Fruit fly (Drosophila melanogaster) whole organism, embryonic: ENCODE measurements around the gene Pcif1.

Source experiments
- B-H1 ChIP-seq: fragments of 200-800 bp; sonication (Bioruptor generic); IDR thresholded peaks from 3 replicates; pipeline ENCODE4 v1.3.6; 2022; ENCODE audit warnings: missing biosample characterization, missing genetic modification characterization
- CG10431 ChIP-seq: fragments of 200-800 bp; sonication (Bioruptor generic); optimal IDR thresholded peaks from 3 replicates; lab custom pipeline; 2018; ENCODE audit warnings: missing biosample characterization, mild to moderate bottlenecking, missing genetic modification characterization
- CG11398 ChIP-seq: fragments of 200-800 bp; sonication (Bioruptor generic); optimal IDR thresholded peaks from 2 replicates; lab custom pipeline; 2016; ENCODE audit warnings: missing biosample characterization, missing genetic modification characterization
- CG1233 ChIP-seq: fragments of 200-800 bp; sonication (Bioruptor generic); optimal IDR thresholded peaks from 4 replicates; lab custom pipeline; 2018; ENCODE audit warnings: missing biosample characterization, mild to moderate bottlenecking, missing genetic modification characterization
- CG13287 ChIP-seq: fragments of 200-800 bp; sonication (Bioruptor generic); IDR thresholded peaks from 2 replicates; pipeline ENCODE4 v1.3.6; 2022; ENCODE audit warnings: missing biosample characterization, missing genetic modification characterization; ENCODE audit not compliant: partially characterized antibody
- CG13775 ChIP-seq: fragments of 200-800 bp; sonication (Bioruptor generic); optimal IDR thresholded peaks from 3 replicates; lab custom pipeline; 2017; ENCODE audit warnings: missing biosample characterization, mild to moderate bottlenecking, missing genetic modification characterization
- CG14014 ChIP-seq: fragments of 200-800 bp; sonication (Bioruptor generic); IDR thresholded peaks from 2 replicates; pipeline ENCODE4 v1.3.6; 2022; ENCODE audit warnings: missing biosample characterization, missing genetic modification characterization
- CG15011 ChIP-seq: fragments of 200-800 bp; sonication (Bioruptor generic); optimal IDR thresholded peaks from 3 replicates; lab custom pipeline; 2018; ENCODE audit warnings: missing biosample characterization, mild to moderate bottlenecking, missing genetic modification characterization
- CG2116 ChIP-seq: fragments of 200-800 bp; sonication (Bioruptor generic); optimal IDR thresholded peaks from 3 replicates; lab custom pipeline; 2018; ENCODE audit warnings: missing biosample characterization, mild to moderate bottlenecking, missing genetic modification characterization
- CG31388 ChIP-seq: fragments of 200-800 bp; sonication (Bioruptor generic); optimal IDR thresholded peaks from 2 replicates; lab custom pipeline; 2016; ENCODE audit warnings: missing biosample characterization, missing genetic modification characterization
- CG6175 ChIP-seq: fragments of 200-800 bp; sonication (Bioruptor generic); IDR thresholded peaks from 3 replicates; pipeline ENCODE4 v1.3.6; 2022; ENCODE audit warnings: missing biosample characterization, missing genetic modification characterization
- CG6813 ChIP-seq: fragments of 200-800 bp; sonication (Bioruptor generic); optimal IDR thresholded peaks from 2 replicates; lab custom pipeline; 2017; ENCODE audit warnings: missing biosample characterization, missing genetic modification characterization, mild to moderate bottlenecking, moderate library complexity, missing genetic modification reagents
- CG9437 ChIP-seq: fragments of 200-800 bp; sonication (Bioruptor generic); optimal IDR thresholded peaks from 2 replicates; lab custom pipeline; 2018; ENCODE audit warnings: missing biosample characterization, mild to moderate bottlenecking, missing genetic modification characterization
- CG9609 ChIP-seq: fragments of 200-800 bp; sonication (Bioruptor generic); optimal IDR thresholded peaks from 3 replicates; lab custom pipeline; 2016; ENCODE audit warnings: missing biosample characterization, missing genetic modification characterization
- CTCF ChIP-seq: fragments of 200-800 bp; sonication (Bioruptor generic); optimal IDR thresholded peaks from 2 replicates; lab custom pipeline; 2017; ENCODE audit warnings: missing biosample characterization, mild to moderate bottlenecking, missing genetic modification characterization, moderate library complexity
- CrebB ChIP-seq: fragments of 200-800 bp; sonication (Bioruptor generic); optimal IDR thresholded peaks from 3 replicates; lab custom pipeline; 2018; ENCODE audit warnings: missing biosample characterization, mild to moderate bottlenecking, missing genetic modification characterization
- Drgx ChIP-seq: fragments of 200-800 bp; sonication (Bioruptor generic); IDR thresholded peaks from 2 replicates; pipeline ENCODE4 v1.3.6; 2022; ENCODE audit warnings: missing biosample characterization, missing genetic modification characterization
- GATAe ChIP-seq: fragments of 200-800 bp; sonication (Bioruptor generic); conservative IDR thresholded peaks from 2 replicates; pipeline ENCODE4 v1.3.6; 2022; ENCODE audit warnings: missing biosample characterization, missing genetic modification characterization
- HLH4C ChIP-seq: fragments of 200-800 bp; sonication (Bioruptor generic); IDR thresholded peaks from 3 replicates; pipeline ENCODE4 v1.3.6; 2022; ENCODE audit warnings: missing biosample characterization, missing genetic modification characterization; ENCODE audit not compliant: partially characterized antibody
- Hmr ChIP-seq: fragments of 200-800 bp; sonication (Bioruptor generic); optimal IDR thresholded peaks from 3 replicates; lab custom pipeline; 2017; ENCODE audit warnings: mild to moderate bottlenecking, missing biosample characterization, missing genetic modification reagents, missing genetic modification characterization
- Hmx ChIP-seq: fragments of 200-800 bp; sonication (Bioruptor generic); optimal IDR thresholded peaks from 2 replicates; lab custom pipeline; 2016; ENCODE audit warnings: missing biosample characterization, missing genetic modification characterization
- Hr51 ChIP-seq, 2 experiments: fragments of 200-800 bp; sonication (Bioruptor generic); optimal IDR thresholded peaks; 2 replicates in 1 of 2; 3 replicates in 1 of 2; lab custom pipeline; 2016 to 2018; ENCODE audit warnings: missing biosample characterization in 2 of 2, missing genetic modification characterization in 2 of 2, mild to moderate bottlenecking in 1 of 2, moderate library complexity in 1 of 2
- MBD-R2 ChIP-seq: fragments of 200-800 bp; sonication (Bioruptor generic); IDR thresholded peaks from 2 replicates; pipeline ENCODE4 v1.3.6; 2022; ENCODE audit warnings: missing biosample characterization, missing genetic modification characterization
- Ssrp ChIP-seq: fragments of 200-800 bp; sonication (Bioruptor generic); optimal IDR thresholded peaks from 2 replicates; lab custom pipeline; 2018; ENCODE audit warnings: missing biosample characterization, mild to moderate bottlenecking, missing genetic modification characterization, moderate library complexity
- TFAM ChIP-seq: fragments of 200-800 bp; sonication (Bioruptor generic); optimal IDR thresholded peaks from 2 replicates; lab custom pipeline; 2017; ENCODE audit warnings: missing biosample characterization, missing genetic modification characterization, inconsistent platforms
- Taf1 ChIP-seq: fragments of 200-800 bp; sonication (Bioruptor generic); IDR thresholded peaks from 2 replicates; pipeline ENCODE4 v1.3.6; 2022; ENCODE audit warnings: missing biosample characterization, missing genetic modification characterization
- abd-A ChIP-seq: fragments of 200-800 bp; sonication (Bioruptor generic); optimal IDR thresholded peaks from 3 replicates; lab custom pipeline; 2019; ENCODE audit warnings: missing biosample characterization, mild to moderate bottlenecking, missing genetic modification characterization, moderate library complexity
- ase ChIP-seq: fragments of 200-800 bp; sonication (Bioruptor generic); IDR thresholded peaks from 3 replicates; pipeline ENCODE4 v1.3.6; 2022; ENCODE audit warnings: missing biosample characterization, missing genetic modification characterization
- br ChIP-seq: fragments of >200 bp; optimal IDR thresholded peaks from 2 replicates; lab custom pipeline; 2017
- bsh ChIP-seq, 2 experiments: fragments of 200-800 bp; sonication (Bioruptor generic); optimal IDR thresholded peaks; 2 replicates each; lab custom pipeline; 2017 to 2018; ENCODE audit warnings: mild to moderate bottlenecking in 2 of 2, missing biosample characterization in 2 of 2, missing genetic modification characterization in 2 of 2, moderate library complexity in 1 of 2
- cas ChIP-seq: fragments of 200-800 bp; sonication (Bioruptor generic); IDR thresholded peaks from 2 replicates; pipeline ENCODE4 v1.3.6; 2022; ENCODE audit warnings: missing biosample characterization, missing genetic modification characterization
- cato ChIP-seq: fragments of 200-800 bp; sonication (Bioruptor generic); optimal IDR thresholded peaks from 2 replicates; lab custom pipeline; 2016; ENCODE audit warnings: missing biosample characterization, missing genetic modification characterization, borderline replicate concordance
- cg ChIP-seq: fragments of 200-800 bp; sonication (Bioruptor generic); optimal IDR thresholded peaks from 3 replicates; lab custom pipeline; 2019; ENCODE audit warnings: missing biosample characterization, mild to moderate bottlenecking, missing genetic modification characterization, moderate library complexity
- chn ChIP-seq: fragments of 200-800 bp; sonication (Bioruptor generic); optimal IDR thresholded peaks from 2 replicates; lab custom pipeline; 2016; ENCODE audit warnings: missing biosample characterization, missing genetic modification characterization
- cwo ChIP-seq: fragments of 200-800 bp; sonication (Bioruptor generic); optimal IDR thresholded peaks from 3 replicates; lab custom pipeline; 2017; ENCODE audit warnings: missing biosample characterization, missing genetic modification characterization, mild to moderate bottlenecking, moderate library complexity, missing genetic modification reagents
- danr ChIP-seq: fragments of 200-800 bp; sonication (Bioruptor generic); IDR thresholded peaks from 2 replicates; pipeline ENCODE4 v1.3.6; 2022; ENCODE audit warnings: missing biosample characterization, missing genetic modification characterization
- dpn ChIP-seq, 2 experiments: fragments of 200-800 bp; sonication (Bioruptor generic); optimal IDR thresholded peaks; 3 replicates each; lab custom pipeline; 2016; ENCODE audit warnings: missing biosample characterization in 2 of 2, missing genetic modification characterization in 2 of 2
- hb ChIP-seq: fragments of 200-800 bp; sonication (Bioruptor generic); IDR thresholded peaks from 3 replicates; pipeline ENCODE4 v1.3.6; 2022; ENCODE audit warnings: missing biosample characterization, missing genetic modification characterization; ENCODE audit not compliant: partially characterized antibody
- otp ChIP-seq: fragments of 200-800 bp; sonication (Bioruptor generic); IDR thresholded peaks from 3 replicates; pipeline ENCODE4, ENCODE4 v1.3.6; 2022; ENCODE audit warnings: missing biosample characterization, missing genetic modification characterization
- p53 ChIP-seq: fragments of 200-800 bp; sonication (Bioruptor generic); optimal IDR thresholded peaks from 2 replicates; lab custom pipeline; 2016; ENCODE audit warnings: missing biosample characterization, missing genetic modification characterization
- pros ChIP-seq: fragments of 200-800 bp; sonication (Bioruptor generic); optimal IDR thresholded peaks from 3 replicates; lab custom pipeline; 2019; ENCODE audit warnings: missing biosample characterization, mild to moderate bottlenecking, missing genetic modification characterization, moderate library complexity
- sd ChIP-seq: fragments of 200-800 bp; sonication (Bioruptor generic); optimal IDR thresholded peaks from 3 replicates; lab custom pipeline; 2018; ENCODE audit warnings: missing biosample characterization, mild to moderate bottlenecking, missing genetic modification characterization, moderate library complexity
- sens ChIP-seq: fragments of 200-800 bp; sonication (Bioruptor generic); peaks from one replicate; lab custom pipeline; 2016; ENCODE audit warnings: missing biosample characterization, missing genetic modification characterization
- tap ChIP-seq: fragments of 200-800 bp; optimal IDR thresholded peaks from 3 replicates; lab custom pipeline; 2019; ENCODE audit warnings: missing biosample characterization, mild to moderate bottlenecking, missing genetic modification characterization, moderate library complexity
- usp ChIP-seq: fragments of >200 bp; optimal IDR thresholded peaks from 2 replicates; lab custom pipeline; 2017; ENCODE audit warnings: missing biosample characterization, missing genetic modification characterization
- vfl ChIP-seq: fragments of 200-800 bp; sonication (Bioruptor generic); optimal IDR thresholded peaks from 2 replicates; lab custom pipeline; 2016; ENCODE audit warnings: missing biosample characterization, missing genetic modification characterization
- wek ChIP-seq: fragments of 200-800 bp; sonication (Bioruptor generic); optimal IDR thresholded peaks from 3 replicates; lab custom pipeline; 2018; ENCODE audit warnings: missing biosample characterization, mild to moderate bottlenecking, missing genetic modification characterization, moderate library complexity
- zen ChIP-seq: fragments of 200-800 bp; sonication (Bioruptor generic); optimal IDR thresholded peaks from 3 replicates; lab custom pipeline; 2018; ENCODE audit warnings: missing biosample characterization, mild to moderate bottlenecking, missing genetic modification characterization, moderate library complexity
- zfh1 ChIP-seq: fragments of 200-800 bp; sonication (Bioruptor generic); IDR thresholded peaks from 3 replicates; pipeline ENCODE4 v1.3.6; 2022; ENCODE audit warnings: missing biosample characterization, missing genetic modification characterization
- zfh2 ChIP-seq: fragments of 200-800 bp; sonication (Bioruptor generic); optimal IDR thresholded peaks from 2 replicates; lab custom pipeline; 2016; ENCODE audit warnings: missing biosample characterization, missing genetic modification characterization

Pcif1 gene

DNA sequence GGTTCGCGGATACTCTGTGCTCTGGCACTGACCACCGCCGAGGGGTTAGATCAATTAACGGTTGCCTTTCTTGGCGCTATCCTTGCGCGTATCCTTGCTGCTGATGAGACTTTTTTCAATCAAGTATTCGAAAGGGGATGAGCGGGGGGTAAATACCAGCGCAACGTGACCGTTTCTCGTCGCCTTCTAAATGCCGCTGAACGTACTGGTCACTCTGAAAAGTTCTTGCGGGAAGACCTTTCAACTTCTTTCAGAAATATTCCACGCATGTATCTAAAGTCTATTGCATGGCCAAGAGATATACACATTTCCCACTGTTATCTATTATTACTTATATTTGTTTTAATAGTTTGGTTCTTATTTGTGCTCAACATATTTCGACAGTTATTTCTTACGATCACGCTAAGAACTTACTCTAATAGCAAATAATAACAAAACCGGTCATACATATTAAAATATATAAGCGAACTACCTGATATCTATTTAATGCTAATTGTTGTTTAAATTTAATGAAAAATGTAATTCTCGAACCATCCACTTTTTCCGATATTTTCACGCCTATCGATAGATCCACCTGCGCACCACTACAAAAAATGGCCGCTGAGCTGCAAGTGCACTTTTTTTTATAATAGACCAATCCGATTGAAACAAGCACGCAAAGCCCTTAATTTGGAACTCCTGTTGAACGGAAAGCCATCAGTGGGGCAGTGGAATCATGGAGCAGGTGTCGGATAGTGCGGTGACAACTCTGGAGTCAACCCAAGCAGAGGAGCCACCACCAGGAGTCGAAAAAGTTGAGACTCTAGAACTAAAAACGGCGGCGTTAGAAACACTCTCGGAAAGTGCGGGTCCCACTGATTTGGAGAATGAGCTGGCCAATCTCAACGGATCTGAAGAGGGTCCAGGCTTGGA is 23.3 kb upstream of the Pcif1 start, which contains the start of the genes CG3634 and HIPP1 (continued):
- TF ChIP-seq CG2116 = peak; percentile 71
- no peak for TF ChIP-seq CG6813 (GFP tag; lab: Kevin White, UChicago)
- TF ChIP-seq B-H1 (GFP tag; lab: Robert Waterston, UW) = no peak
- TF ChIP-seq GATAe = no peak
- no peak for TF ChIP-seq CG11398 (GFP tag; lab: Kevin White, UChicago)
- no peak for TF ChIP-seq Hr51 (GFP tag; optimal IDR thresholded peaks at IDR 0.05; lab: Kevin White, UChicago)
- no peak for TF ChIP-seq chn (GFP tag; lab: Kevin White, UChicago)
- TF ChIP-seq vfl (GFP tag; lab: Kevin White, UChicago) = no peak
- TF ChIP-seq zen (tag; lab: Kevin White, UChicago) = no peak
- TF ChIP-seq CG15011 (GFP tag; lab: Kevin White, UChicago) = no peak
- TF ChIP-seq Hmr = no peak
- no peak for TF ChIP-seq p53 (GFP tag; lab: Kevin White, UChicago)
- TF ChIP-seq usp (GFP tag; lab: Kevin White, UChicago) = no peak
- no peak for TF ChIP-seq pros
- no peak for TF ChIP-seq tap
- no peak for TF ChIP-seq cwo (GFP tag; lab: Kevin White, UChicago)
- no peak for TF ChIP-seq zfh2 (GFP tag; lab: Kevin White, UChicago)
- no peak for TF ChIP-seq Hmx (GFP tag; lab: Kevin White, UChicago)
- no peak for TF ChIP-seq bsh (GFP tag; optimal IDR thresholded peaks at IDR 0.05; lab: Kevin White, UChicago)
- TF ChIP-seq HLH4C (GFP tag; lab: Robert Waterston, UW) = no peak
- TF ChIP-seq CG6175 (GFP tag; lab: Robert Waterston, UW) = no peak
- TF ChIP-seq Drgx (GFP tag; lab: Robert Waterston, UW) = no peak
- TF ChIP-seq abd-A (tag; lab: Kevin White, UChicago) = no peak
- no peak for TF ChIP-seq ase (GFP tag; lab: Robert Waterston, UW)
- no peak for TF ChIP-seq CrebB (tag; lab: Kevin White, UChicago)
- no peak for TF ChIP-seq cas (GFP tag; lab: Robert Waterston, UW)
- TF ChIP-seq sd (tag; lab: Kevin White, UChicago) = no peak
- no peak for TF ChIP-seq CG1233 (GFP tag; lab: Kevin White, UChicago)
- TF ChIP-seq br (lab: Kevin White, UChicago) = no peak
- peak; percentile 94 for TF ChIP-seq MBD-R2 (GFP tag; lab: Robert Waterston, UW)
- TF ChIP-seq CG14014 = no peak
- TF ChIP-seq wek (GFP tag; lab: Kevin White, UChicago) = no peak
- TF ChIP-seq Taf1 (GFP tag; lab: Robert Waterston, UW) = no peak
- TF ChIP-seq CG9437 (GFP tag; lab: Kevin White, UChicago) = peak; percentile 39
- no peak for TF ChIP-seq CG31388 (GFP tag; lab: Kevin White, UChicago)
- no peak for TF ChIP-seq TFAM
- no peak for TF ChIP-seq CG9609
- TF ChIP-seq dpn (GFP tag; optimal IDR thresholded peaks at IDR 0.05; lab: Kevin White, UChicago) = no peak
- peak; percentile 10 for TF ChIP-seq CG13775
- no peak for TF ChIP-seq sens
- no peak for TF ChIP-seq cg (GFP tag; lab: Kevin White, UChicago)
- no peak for TF ChIP-seq danr (GFP tag; lab: Robert Waterston, UW)
- no peak for TF ChIP-seq CG10431
- TF ChIP-seq hb (GFP tag; lab: Robert Waterston, UW) = no peak
- TF ChIP-seq cato (GFP tag; lab: Kevin White, UChicago) = no peak
- TF ChIP-seq zfh1 (GFP tag; lab: Robert Waterston, UW) = no peak
- no peak for TF ChIP-seq otp (GFP tag; lab: Robert Waterston, UW)
- TF ChIP-seq Ssrp (tag; lab: Kevin White, UChicago) = no peak
- TF ChIP-seq CG13287 (GFP tag; lab: Robert Waterston, UW) = peak; percentile 75
- peak; percentile 2 for TF ChIP-seq CTCF (GFP tag; lab: Kevin White, UChicago)
